Fruit fly (Drosophila melanogaster): ENCODE data around the gene sisA.

DNA sequence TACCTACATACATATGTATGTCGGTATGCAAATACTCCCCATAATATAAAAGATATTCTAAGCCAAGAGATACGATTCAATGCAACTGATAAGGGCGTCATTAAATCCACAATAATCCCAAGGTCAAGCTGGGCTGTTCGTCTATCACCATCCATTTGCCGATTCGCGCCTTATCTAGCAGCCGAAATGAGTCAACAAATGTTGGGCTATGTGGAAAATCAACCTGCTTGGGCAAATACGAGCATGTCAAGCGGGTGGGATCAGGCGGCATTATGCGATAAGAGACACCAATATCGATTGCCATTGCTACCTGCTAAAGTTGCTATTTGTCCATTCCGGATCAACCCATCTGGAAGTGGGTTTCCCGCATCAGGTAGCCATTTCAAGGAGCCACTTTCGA lies 502 bp upstream of the sisA start:
- no peak for TF ChIP-seq CG10348 (GFP tag; IDR thresholded peaks at IDR 0.05)
- no peak for TF ChIP-seq Pif1B (GFP tag; optimal IDR thresholded peaks at IDR 0.05)
- no peak for TF ChIP-seq Snoo (tag; optimal IDR thresholded peaks at IDR 0.05)
- TF ChIP-seq Pif1A (GFP tag; optimal IDR thresholded peaks at IDR 0.05), result no peak
- TF ChIP-seq CG34367 (tag; optimal IDR thresholded peaks at IDR 0.05), result no peak
- TF ChIP-seq CG17806 (tag; optimal IDR thresholded peaks at IDR 0.05), result no peak
- no peak for TF ChIP-seq Ets98B (GFP tag; IDR thresholded peaks at IDR 0.05)
- no peak for TF ChIP-seq EcR (GFP tag; optimal IDR thresholded peaks at IDR 0.05)

Data from whole organism, pupa.